Worm (Caenorhabditis elegans): ENCODE results near the gene F13E9.15.

Gene F13E9.15

ce11 chrIV:10935853-10936491 lies 46.3 kb upstream of the F13E9.15 start, which contains the start of gene lgg-2 (continued):
- peak; percentile 84 for TF ChIP-seq F22D6.2 (tag; optimal IDR thresholded peaks at IDR 0.05)
- peak; percentile 61 for TF ChIP-seq nhr-90 (tag; optimal IDR thresholded peaks at IDR 0.05)
- peak; percentile 68 for TF ChIP-seq K12H6.12 (tag; optimal IDR thresholded peaks at IDR 0.05)
- TF ChIP-seq nhr-120 (GFP tag; IDR thresholded peaks at IDR 0.05) = no peak
- TF ChIP-seq attf-3 (GFP tag; conservative IDR thresholded peaks at IDR 0.05) = peak; percentile 31; the same call in 1 of the 2 replicates
- TF ChIP-seq mes-4 (tag; optimal IDR thresholded peaks at IDR 0.05) = no peak
- TF ChIP-seq let-607 (tag; optimal IDR thresholded peaks at IDR 0.05) = peak; percentile 69 to 87
- TF ChIP-seq attf-5 (GFP tag; optimal IDR thresholded peaks at IDR 0.05) = peak; percentile 86
- peak; percentile 90 for TF ChIP-seq ekl-4 (GFP tag; IDR thresholded peaks at IDR 0.05)
- TF ChIP-seq unc-62 (GFP tag; optimal IDR thresholded peaks at IDR 0.05) = peak; percentile 68
- peak; percentile 83 for TF ChIP-seq Y53G8AR.9 (GFP tag; conservative IDR thresholded peaks at IDR 0.05)
- no peak for TF ChIP-seq hsf-1 (GFP tag; IDR thresholded peaks at IDR 0.05)
- no peak for TF ChIP-seq F57A8.1 (GFP tag; optimal IDR thresholded peaks at IDR 0.05)
- TF ChIP-seq madf-8 (GFP tag; conservative IDR thresholded peaks at IDR 0.05) = no peak
- peak; percentile 44; the same call in 1 of the 2 replicates for TF ChIP-seq cebp-1 (GFP tag; IDR thresholded peaks at IDR 0.05)
- TF ChIP-seq cebp-1 (tag; optimal IDR thresholded peaks at IDR 0.05) = peak; percentile 92
- no peak for TF ChIP-seq F23B12.7 (tag; optimal IDR thresholded peaks at IDR 0.05; ENCODE audit: insufficient read depth)

- TF ChIP-seq D2030.7 (GFP tag; IDR thresholded peaks at IDR 0.05) (no peak), egl-18 (GFP tag; IDR thresholded peaks at IDR 0.05) (no peak), chd-7 (tag; optimal IDR thresholded peaks at IDR 0.05) (peak; percentile 85), nfya-1 (tag; optimal IDR thresholded peaks at IDR 0.05; ENCODE audit: borderline replicate concordance, insufficient read depth) (no peak), aptf-3 (GFP tag; IDR thresholded peaks at IDR 0.05) (no peak), lsy-27 (tag; optimal IDR thresholded peaks at IDR 0.05; ENCODE audit: borderline replicate concordance, insufficient read depth) (no peak), nhr-90 (tag; optimal IDR thresholded peaks at IDR 0.05) (no peak), F57C9.4 (tag; optimal IDR thresholded peaks at IDR 0.05) (no peak), F23B12.7 (tag; optimal IDR thresholded peaks at IDR 0.05; ENCODE audit: insufficient read depth) (no peak), ztf-25 (GFP tag; IDR thresholded peaks at IDR 0.05) (no peak), F33H1.4 (GFP tag; IDR thresholded peaks at IDR 0.05) (no peak), lag-1 (GFP tag; IDR thresholded peaks at IDR 0.05) (no peak), hrde-1 (tag; optimal IDR thresholded peaks at IDR 0.05; ENCODE audit: borderline replicate concordance) (no peak), aptf-2 (GFP tag; conservative IDR thresholded peaks at IDR 0.05) (no peak), attf-3 (GFP tag; conservative IDR thresholded peaks at IDR 0.05) (no peak), die-1 (tag; optimal IDR thresholded peaks at IDR 0.05) (peak; percentile 46), F55B11.4 (tag; optimal IDR thresholded peaks at IDR 0.05; ENCODE audit: borderline replicate concordance, insufficient read depth) (no peak), F10E7.11 (tag; optimal IDR thresholded peaks at IDR 0.05) (peak; percentile 11), cebp-1 (GFP tag; IDR thresholded peaks at IDR 0.05) (peak; percentile 45), cebp-1 (tag; optimal IDR thresholded peaks at IDR 0.05) (peak; percentile 85), let-607 (tag; optimal IDR thresholded peaks at IDR 0.05) (peak in 1 of 2 experiments; percentile 14), pbrm-1 (GFP tag; IDR thresholded peaks at IDR 0.05) (peak; percentile 74), madf-3 (GFP tag; IDR thresholded peaks at IDR 0.05) (peak; percentile 80; the same call in 1 of the 2 replicates), bed-1 (GFP tag; IDR thresholded peaks at IDR 0.05) (no peak), bed-2 (GFP tag; IDR thresholded peaks at IDR 0.05) (no peak), F52B5.7 (tag; optimal IDR thresholded peaks at IDR 0.05) (peak; percentile 73), snpc-4 (GFP tag; optimal IDR thresholded peaks at IDR 0.05) (no peak), snpc-4 (tag; optimal IDR thresholded peaks at IDR 0.05) (peak in 1 of 4 experiments; percentile 10), B0035.1 (tag; optimal IDR thresholded peaks at IDR 0.05) (no peak), lin-40 (tag; optimal IDR thresholded peaks at IDR 0.05) (peak; percentile 51), lir-1 (GFP tag; conservative IDR thresholded peaks at IDR 0.05) (peak; percentile 55), egl-44 (GFP tag; IDR thresholded peaks at IDR 0.05) (peak; percentile 74), C17E4.6 (GFP tag; IDR thresholded peaks at IDR 0.05) (no peak), Y53F4B.3 (GFP tag; IDR thresholded peaks at IDR 0.05) (no peak)
Observed at ce11 chrIV:10935336-10935735, 45.7 kb upstream of the F13E9.15 start.
